Fruit fly (Drosophila melanogaster): ENCODE measurements around the gene trn.

DNA sequence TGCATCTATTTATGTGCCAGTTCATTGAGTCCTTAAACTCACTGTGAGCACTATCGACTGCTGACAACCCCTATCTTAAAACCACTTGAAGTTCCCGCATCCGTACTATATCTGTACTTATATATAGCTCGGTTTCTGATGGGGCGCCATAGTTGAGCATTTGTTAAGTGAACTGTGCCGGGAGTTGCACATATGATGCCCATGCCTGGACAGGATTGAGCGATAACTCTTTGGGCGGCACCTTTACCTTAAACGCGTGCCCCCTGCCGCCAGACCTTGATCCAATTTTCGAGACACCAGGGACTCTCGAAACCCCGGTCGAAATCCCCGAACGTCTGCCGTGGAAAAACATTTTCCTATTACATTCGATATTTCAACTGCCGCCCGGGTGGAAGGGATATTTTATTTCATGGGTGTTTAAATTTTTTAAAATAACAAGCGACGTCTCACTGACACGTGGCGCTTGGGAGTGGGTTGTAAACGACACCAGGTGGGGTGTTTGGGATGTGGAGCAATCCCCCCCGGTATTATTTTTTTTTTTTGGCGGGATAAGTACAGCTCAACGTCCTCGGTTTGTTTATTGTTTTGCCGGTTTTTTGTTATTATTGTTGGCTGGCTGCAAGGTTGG lies 40.0 kb downstream of the trn start:
- TF ChIP-seq achi (GFP tag; optimal IDR thresholded peaks at IDR 0.05) (no peak), CG6854 (GFP tag; optimal IDR thresholded peaks at IDR 0.05) (no peak), CG7368 (GFP tag; optimal IDR thresholded peaks at IDR 0.05) (no peak), CG10631 (GFP tag; optimal IDR thresholded peaks at IDR 0.05) (no peak), Sox14 (GFP tag; optimal IDR thresholded peaks at IDR 0.05) (no peak)
